Worm (Caenorhabditis elegans) whole organism, late embryonic: ENCODE data around the gene dcaf-13.

Experiments
- C38D4.7 ChIP-seq: fragments of 200-800 bp; sonication (Bioruptor generic); optimal IDR thresholded peaks from 2 replicates; lab custom pipeline; 2018; ENCODE audit warnings: mild to moderate bottlenecking, missing genetic modification characterization, moderate library complexity, missing compliant biosample characterization
- F13H6.1 ChIP-seq: sonication (generic microtip); optimal IDR thresholded peaks from 2 replicates; lab custom pipeline; 2016; ENCODE audit warnings: missing genetic modification characterization, missing compliant biosample characterization
- K02D7.2 ChIP-seq: sonication (generic microtip); optimal IDR thresholded peaks from 2 replicates; lab custom pipeline; 2017; ENCODE audit warnings: mild to moderate bottlenecking, missing genetic modification characterization, missing compliant biosample characterization
- K09A11.1 ChIP-seq: sonication (generic microtip); optimal IDR thresholded peaks from 2 replicates; lab custom pipeline; 2017; ENCODE audit warnings: antibody characterized with exemption, mild to moderate bottlenecking, missing genetic modification characterization, missing compliant biosample characterization; ENCODE audit not compliant: insufficient read depth
- Y22D7AL.16 ChIP-seq: sonication (generic microtip); optimal IDR thresholded peaks from 2 replicates; lab custom pipeline; 2016; ENCODE audit warnings: missing genetic modification characterization, missing compliant biosample characterization
- ceh-22 ChIP-seq: sonication (generic microtip); optimal IDR thresholded peaks from 2 replicates; lab custom pipeline; 2017; ENCODE audit warnings: missing biosample characterization, missing genetic modification characterization
- ceh-30 ChIP-seq: fragments of 150-350 bp; optimal IDR thresholded peaks from 2 replicates; lab custom pipeline; 2014; ENCODE audit warnings: missing biosample characterization, missing genetic modification characterization
- che-1 ChIP-seq: sonication (generic microtip); optimal IDR thresholded peaks from 2 replicates; lab custom pipeline; 2016; ENCODE audit warnings: mild to moderate bottlenecking, missing genetic modification characterization, missing compliant biosample characterization
- fkh-6 ChIP-seq: sonication (generic microtip); optimal IDR thresholded peaks from 2 replicates; lab custom pipeline; 2016; ENCODE audit warnings: missing genetic modification characterization, missing compliant biosample characterization
- gmeb-2 ChIP-seq: sonication (generic microtip); optimal IDR thresholded peaks from 2 replicates; lab custom pipeline; 2016; ENCODE audit warnings: missing genetic modification characterization, inconsistent platforms, missing compliant biosample characterization
- lin-11 ChIP-seq: fragments of 200-800 bp; sonication (Bioruptor generic); optimal IDR thresholded peaks from 2 replicates; lab custom pipeline; 2018; ENCODE audit warnings: mild to moderate bottlenecking, missing genetic modification characterization, missing compliant biosample characterization
- madf-2 ChIP-seq: sonication (generic microtip); optimal IDR thresholded peaks from 2 replicates; lab custom pipeline; 2017; ENCODE audit warnings: missing genetic modification characterization, missing compliant biosample characterization
- nfya-1 ChIP-seq: sonication (generic microtip); optimal IDR thresholded peaks from 2 replicates; lab custom pipeline; 2017; ENCODE audit warnings: missing genetic modification characterization, mild to moderate bottlenecking, missing compliant biosample characterization, antibody characterized with exemption, moderate library complexity
- npax-4 ChIP-seq: sonication (generic microtip); optimal IDR thresholded peaks from 2 replicates; lab custom pipeline; 2016; ENCODE audit warnings: missing genetic modification characterization, missing compliant biosample characterization
- pag-3 ChIP-seq: sonication (generic microtip); optimal IDR thresholded peaks from 2 replicates; lab custom pipeline; 2016; ENCODE audit warnings: missing compliant biosample characterization, missing genetic modification characterization, borderline replicate concordance
- pat-9 ChIP-seq: fragments of 200-800 bp; sonication (Bioruptor generic); optimal IDR thresholded peaks from 2 replicates; lab custom pipeline; 2018; ENCODE audit warnings: mild to moderate bottlenecking, missing genetic modification characterization, moderate library complexity, missing compliant biosample characterization
- pax-1 ChIP-seq: fragments of 150-350 bp; optimal IDR thresholded peaks from 2 replicates; lab custom pipeline; 2014; ENCODE audit warnings: missing biosample characterization, missing genetic modification characterization
- pha-2 ChIP-seq: sonication (generic microtip); optimal IDR thresholded peaks from 2 replicates; lab custom pipeline; 2017; ENCODE audit warnings: mild to moderate bottlenecking, missing genetic modification characterization, missing compliant biosample characterization
- pha-4 ChIP-seq: fragments of 150-350 bp; optimal IDR thresholded peaks from 2 replicates; lab custom pipeline; 2018; ENCODE audit warnings: missing biosample characterization, missing genetic modification reagents, missing genetic modification characterization
- pros-1 ChIP-seq: fragments of 150-350 bp; optimal IDR thresholded peaks from 2 replicates; lab custom pipeline; 2014; ENCODE audit warnings: missing biosample characterization, missing genetic modification reagents, missing genetic modification characterization
- ref-2 ChIP-seq: sonication (generic microtip); optimal IDR thresholded peaks from 2 replicates; lab custom pipeline; 2016; ENCODE audit warnings: missing genetic modification characterization, missing compliant biosample characterization
- rnt-1 ChIP-seq: sonication (generic microtip); optimal IDR thresholded peaks from 2 replicates; lab custom pipeline; 2016; ENCODE audit warnings: missing genetic modification characterization, missing compliant biosample characterization
- sox-2 ChIP-seq: fragments of 200-800 bp; sonication (Bioruptor generic); IDR thresholded peaks from 2 replicates; pipeline ENCODE4 v1.3.6; 2022; ENCODE audit warnings: missing genetic modification reagents, missing genetic modification characterization, missing compliant biosample characterization
- unc-3 ChIP-seq, 2 experiments: fragments of 200-800 bp in 1 of 2; sonication (Bioruptor generic) in 1 of 2; sonication (generic microtip) in 1 of 2; conservative IDR thresholded peaks in 1 of 2; optimal IDR thresholded peaks in 1 of 2; 2 replicates each; pipeline versions ENCODE4 v1.3.6 to Lab custom; 2016 to 2022; ENCODE audit warnings: missing compliant biosample characterization in 2 of 2, missing genetic modification characterization in 2 of 2, missing genetic modification reagents in 1 of 2
- unc-55 ChIP-seq: sonication (generic microtip); optimal IDR thresholded peaks from 2 replicates; lab custom pipeline; 2017; ENCODE audit warnings: missing biosample characterization, missing genetic modification reagents, missing genetic modification characterization
- unc-86 ChIP-seq: sonication (generic microtip); optimal IDR thresholded peaks from 2 replicates; lab custom pipeline; 2016; ENCODE audit warnings: missing genetic modification characterization, missing compliant biosample characterization

dcaf-13 gene

DNA sequence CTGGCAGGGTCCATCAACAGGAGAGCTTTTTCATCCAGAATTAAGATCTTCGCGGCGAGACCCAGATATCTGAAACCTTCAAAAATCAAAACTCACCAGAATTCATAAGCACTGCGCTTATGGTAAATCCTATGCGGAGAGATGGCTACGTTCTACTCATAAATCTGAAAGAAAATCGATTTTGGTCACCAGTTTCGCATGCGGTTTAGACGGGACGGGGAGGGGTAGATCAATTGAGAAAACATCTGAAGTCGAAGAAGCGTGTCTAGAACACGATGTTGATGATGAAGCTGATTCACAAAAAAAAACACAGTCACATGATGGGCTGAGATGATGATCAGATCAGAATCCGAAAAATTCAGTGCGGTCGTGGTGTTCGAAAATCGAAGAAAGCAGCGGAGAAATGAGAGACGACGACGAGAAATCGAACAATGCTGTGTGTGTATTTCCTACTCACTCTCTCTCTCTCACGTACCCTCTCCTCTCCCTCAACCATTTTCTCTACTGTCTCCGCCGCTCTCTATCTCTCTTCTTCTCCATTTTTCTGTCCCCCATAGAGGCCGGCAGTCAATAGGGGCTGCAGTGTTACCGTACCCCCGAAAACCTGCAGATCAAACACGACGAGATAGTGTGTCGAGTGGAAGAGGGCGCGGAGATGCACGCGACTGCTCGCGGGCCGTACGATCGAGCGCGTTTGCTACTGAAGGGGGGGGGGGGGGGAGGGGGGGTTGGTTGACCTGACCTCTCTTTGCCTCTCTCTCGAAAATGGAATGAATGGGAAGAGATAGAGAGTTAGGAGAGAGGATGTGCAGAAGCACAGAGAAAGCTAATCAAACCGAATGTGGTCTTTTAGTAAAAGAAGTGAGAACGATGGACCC is 48.2 kb downstream of the dcaf-13 start, which contains the start of gene ntl-2 (continued):
- peak; percentile 63 for TF ChIP-seq pat-9
- 0 out of 2 replicates have a peak, but pooled peaks have one; percentile 44 for TF ChIP-seq unc-3 (GFP tag; conservative IDR thresholded peaks at IDR 0.05; lab: Robert Waterston, UW)
- TF ChIP-seq unc-3 (tag; optimal IDR thresholded peaks at IDR 0.05; lab: Kevin White, UChicago), result peak; percentile 64
- TF ChIP-seq npax-4, result no peak
- TF ChIP-seq nfya-1, result peak; percentile 99
- no peak for TF ChIP-seq K09A11.1 (tag; lab: Kevin White, UChicago)
- peak; percentile 30 for TF ChIP-seq K02D7.2
- peak; percentile 30 for TF ChIP-seq ceh-22 (tag; lab: Kevin White, UChicago)
- TF ChIP-seq rnt-1 (tag; lab: Kevin White, UChicago), result peak; percentile 77
- peak; percentile 51 for TF ChIP-seq ref-2
- TF ChIP-seq madf-2, result peak; percentile 88
- TF ChIP-seq che-1, result peak; percentile 67
- peak; percentile 20 for TF ChIP-seq F13H6.1 (tag; lab: Kevin White, UChicago)
- TF ChIP-seq gmeb-2 (tag; lab: Kevin White, UChicago), result peak; percentile 62
- TF ChIP-seq unc-86, result peak; percentile 47
- TF ChIP-seq ceh-30, result peak; percentile 66
- peak; percentile 87 for TF ChIP-seq unc-55
- peak; percentile 84 for TF ChIP-seq pha-2 (tag; lab: Kevin White, UChicago)

DNA sequence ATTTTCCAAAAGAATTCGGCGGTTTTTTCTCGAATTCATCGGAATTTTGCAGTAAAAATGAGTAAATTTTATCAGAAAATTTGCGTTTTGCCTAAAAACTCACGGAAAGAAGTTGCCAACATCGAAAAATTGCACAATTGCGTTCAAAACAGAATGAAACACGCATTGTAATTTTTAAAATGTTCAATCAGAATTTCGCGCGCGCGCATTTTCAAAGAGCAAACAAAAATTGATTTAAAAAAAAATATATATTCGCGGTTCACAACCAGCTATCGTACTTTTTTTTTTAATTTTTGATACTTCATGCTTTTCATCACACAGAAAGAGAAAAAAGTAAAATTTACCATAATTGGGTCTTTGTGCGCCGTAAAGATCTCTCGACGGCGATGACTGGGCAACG is 49.8 kb downstream of the dcaf-13 start:
- no peak for TF ChIP-seq pax-1
- no peak for TF ChIP-seq lin-11
- no peak for TF ChIP-seq pag-3 (tag; lab: Kevin White, UChicago)
- TF ChIP-seq pros-1 (tag; lab: Kevin White, UChicago), result no peak

DNA sequence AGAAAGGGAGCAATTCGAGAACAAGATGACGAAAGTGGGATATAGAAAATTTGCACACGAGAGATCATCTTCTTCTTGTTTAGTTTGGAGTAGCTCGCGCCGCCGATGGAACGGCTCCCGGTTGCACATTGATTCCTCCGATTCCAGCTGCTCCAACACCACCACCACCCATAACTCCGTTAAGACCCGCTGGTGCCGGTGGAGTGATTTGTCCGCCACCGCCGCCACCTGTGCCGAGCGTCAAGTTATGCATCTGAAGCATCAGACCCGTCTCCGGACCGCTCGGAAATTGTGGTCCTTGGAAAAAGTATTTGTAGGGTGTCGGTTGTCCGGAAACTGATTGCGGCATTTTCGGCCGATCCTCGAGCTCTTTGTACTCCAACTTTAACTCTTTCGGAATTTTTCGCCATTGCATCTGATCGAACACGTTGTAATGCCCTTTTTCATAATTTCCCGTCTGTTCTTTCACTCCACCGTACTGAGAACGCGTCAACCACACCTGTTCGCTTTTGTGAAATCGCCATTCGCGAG is 51.8 kb downstream of the dcaf-13 start:
- no peak for TF ChIP-seq pha-4 (tag; lab: Kevin White, UChicago)
- TF ChIP-seq fkh-6 (tag; lab: Kevin White, UChicago), result peak; percentile 48
- no peak for TF ChIP-seq madf-2
- TF ChIP-seq gmeb-2 (tag; lab: Kevin White, UChicago), result no peak
- TF ChIP-seq sox-2 (GFP tag; lab: Robert Waterston, UW), result no peak
- TF ChIP-seq pros-1 (tag; lab: Kevin White, UChicago), result no peak
- TF ChIP-seq C38D4.7 (GFP tag; lab: Kevin White, UChicago), result no peak
- no peak for TF ChIP-seq rnt-1 (tag; lab: Kevin White, UChicago)
- TF ChIP-seq Y22D7AL.16 (tag; lab: Kevin White, UChicago), result no peak
